Worm (Caenorhabditis elegans): ENCODE measurements around the gene T22C8.4.

- no peak for TF ChIP-seq W03F9.2 (tag; optimal IDR thresholded peaks at IDR 0.05)
- no peak for TF ChIP-seq dao-5 (tag; optimal IDR thresholded peaks at IDR 0.05)
Measured at ce11 chrII:8606549-8606948, 16.7 kb downstream of the T22C8.4 start, which contains the start of gene F28C6.8.

Measured in whole organism, L4/young adult.